Fruit fly (Drosophila melanogaster): ENCODE measurements around the gene Srp72.

The Srp72 gene

DNA sequence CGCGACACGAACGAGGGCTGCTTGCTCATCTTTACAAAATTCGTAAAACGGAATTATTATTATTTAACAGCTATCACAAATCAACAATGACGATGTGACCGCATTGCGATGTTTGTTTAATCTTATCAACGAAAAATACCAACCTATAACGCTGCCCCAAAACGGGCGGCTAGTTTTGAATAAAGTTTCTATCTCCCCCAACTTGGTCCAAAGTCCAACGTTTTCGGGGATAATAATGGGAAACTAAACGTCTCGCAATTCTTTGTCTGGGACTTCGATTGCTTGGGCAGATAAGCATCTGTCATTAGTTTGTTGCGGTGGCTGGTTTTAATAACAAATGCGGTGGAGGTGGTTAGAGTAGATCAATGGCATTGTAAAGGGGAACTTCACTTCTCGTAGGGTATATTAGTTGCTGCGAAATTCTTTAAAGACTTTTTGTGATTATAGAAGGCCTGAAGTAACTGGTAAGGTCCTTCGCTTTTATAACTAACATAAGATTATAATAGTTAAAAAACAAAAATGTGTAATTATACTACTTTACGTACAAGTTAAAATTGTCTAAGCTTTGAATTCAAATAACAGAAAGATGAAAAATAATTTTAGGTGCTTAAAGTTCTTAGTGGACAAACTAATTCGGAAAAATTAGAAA, 28.4 kb upstream of the Srp72 start, which contains the start of gene CG15922 (continued):
- peak; percentile 0 for TF ChIP-seq CG16815 (GFP tag; optimal IDR thresholded peaks at IDR 0.05)
- peak; percentile 14 for TF ChIP-seq Max (GFP tag; optimal IDR thresholded peaks at IDR 0.05)
- peak; percentile 30 for TF ChIP-seq bigmax (GFP tag; optimal IDR thresholded peaks at IDR 0.05)
- TF ChIP-seq CG6765 (GFP tag; optimal IDR thresholded peaks at IDR 0.05) = no peak
- TF ChIP-seq unpg (GFP tag; optimal IDR thresholded peaks at IDR 0.05) = no peak
- TF ChIP-seq luna (GFP tag; optimal IDR thresholded peaks at IDR 0.05) = no peak
- peak; percentile 60 for TF ChIP-seq pzg (GFP tag; optimal IDR thresholded peaks at IDR 0.05)
- no peak for TF ChIP-seq CG10543 (GFP tag; optimal IDR thresholded peaks at IDR 0.05)
- peak; percentile 0 for TF ChIP-seq CG2116 (GFP tag; optimal IDR thresholded peaks at IDR 0.05)
- no peak for TF ChIP-seq Mes4 (GFP tag; optimal IDR thresholded peaks at IDR 0.05)
- TF ChIP-seq Eip74EF (GFP tag; optimal IDR thresholded peaks at IDR 0.05) = no peak
- peak; percentile 32 for TF ChIP-seq bcd (GFP tag; optimal IDR thresholded peaks at IDR 0.05)
- no peak for TF ChIP-seq CG11093 (GFP tag; IDR thresholded peaks at IDR 0.05)
- TF ChIP-seq CG8281 (tag; optimal IDR thresholded peaks at IDR 0.05) = no peak
- peak; percentile 14 for TF ChIP-seq CG9727 (GFP tag; optimal IDR thresholded peaks at IDR 0.05)
- no peak for TF ChIP-seq eve (GFP tag; optimal IDR thresholded peaks at IDR 0.05)
- TF ChIP-seq esg (GFP tag; conservative IDR thresholded peaks at IDR 0.05) = 0 out of 2 replicates have a peak, but pooled peaks have one; percentile 19
- TF ChIP-seq Elba2 (GFP tag; optimal IDR thresholded peaks at IDR 0.05) = no peak
- TF ChIP-seq CG12391 (tag; optimal IDR thresholded peaks at IDR 0.05) = peak; percentile 21
- no peak for TF ChIP-seq Asciz (GFP tag; optimal IDR thresholded peaks at IDR 0.05)
- TF ChIP-seq CG30020 (tag; optimal IDR thresholded peaks at IDR 0.05) = no peak
- no peak for TF ChIP-seq CG10462 (GFP tag; optimal IDR thresholded peaks at IDR 0.05)
- TF ChIP-seq sisA (GFP tag; IDR thresholded peaks at IDR 0.05) = no peak
- no peak for TF ChIP-seq pita (GFP tag; optimal IDR thresholded peaks at IDR 0.05)
- no peak for TF ChIP-seq Antp (GFP tag; optimal IDR thresholded peaks at IDR 0.05)
- TF ChIP-seq ind (GFP tag; optimal IDR thresholded peaks at IDR 0.05) = no peak
- TF ChIP-seq ATbp (GFP tag; optimal IDR thresholded peaks at IDR 0.05) = no peak
- TF ChIP-seq Hr39 (optimal IDR thresholded peaks at IDR 0.05) = no peak
- TF ChIP-seq Oli (tag; optimal IDR thresholded peaks at IDR 0.05) = peak; percentile 38
- TF ChIP-seq Hey (tag; optimal IDR thresholded peaks at IDR 0.05) = no peak
- peak; percentile 12 for TF ChIP-seq NfI (GFP tag; optimal IDR thresholded peaks at IDR 0.05)
- TF ChIP-seq dysf (GFP tag; IDR thresholded peaks at IDR 0.05) = no peak
- TF ChIP-seq dmrt99B (tag; optimal IDR thresholded peaks at IDR 0.05) = peak; percentile 39
- TF ChIP-seq sug (tag; optimal IDR thresholded peaks at IDR 0.05) = peak; percentile 49
- no peak for TF ChIP-seq CG13894 (tag; optimal IDR thresholded peaks at IDR 0.05)
- no peak for TF ChIP-seq CG1832 (GFP tag; optimal IDR thresholded peaks at IDR 0.05)
- TF ChIP-seq jumu (GFP tag; optimal IDR thresholded peaks at IDR 0.05) = no peak
- no peak for TF ChIP-seq cad (GFP tag; optimal IDR thresholded peaks at IDR 0.05)
- TF ChIP-seq amos (GFP tag; IDR thresholded peaks at IDR 0.05; ENCODE audit: partially characterized antibody) = no peak
- TF ChIP-seq ara (GFP tag; IDR thresholded peaks at IDR 0.05) = no peak
- TF ChIP-seq gro (GFP tag; optimal IDR thresholded peaks at IDR 0.05) = peak; percentile 12
- TF ChIP-seq stc (GFP tag; IDR thresholded peaks at IDR 0.05) = no peak
- TF ChIP-seq pros (GFP tag; optimal IDR thresholded peaks at IDR 0.05) = no peak
- no peak for TF ChIP-seq TFAM (GFP tag; optimal IDR thresholded peaks at IDR 0.05)
- TF ChIP-seq peb (GFP tag; IDR thresholded peaks at IDR 0.05) = no peak
- TF ChIP-seq Trl (optimal IDR thresholded peaks at IDR 0.05) = no peak
- TF ChIP-seq Trl (GFP tag; optimal IDR thresholded peaks at IDR 0.05) = no peak
- TF ChIP-seq trem (tag; optimal IDR thresholded peaks at IDR 0.05) = peak; percentile 8
- no peak for TF ChIP-seq CG14667 (GFP tag; IDR thresholded peaks at IDR 0.05)
- peak; percentile 34; the same call in 1 of the 2 replicates for TF ChIP-seq Rfx (GFP tag; IDR thresholded peaks at IDR 0.05)
- TF ChIP-seq row (GFP tag; IDR thresholded peaks at IDR 0.05) = no peak; the same call in 2 of the 3 replicates
